Worm (Caenorhabditis elegans): Measurements from ENCODE around the gene asp-8.

- TF ChIP-seq unc-39 (tag; optimal IDR thresholded peaks at IDR 0.05) (no peak), mep-1 (tag; optimal IDR thresholded peaks at IDR 0.05) (no peak), elt-1 (tag; optimal IDR thresholded peaks at IDR 0.05; ENCODE audit: borderline replicate concordance, insufficient read depth) (no peak), mls-2 (tag; optimal IDR thresholded peaks at IDR 0.05) (no peak), nhr-28 (tag; optimal IDR thresholded peaks at IDR 0.05) (no peak), lsy-2 (tag; optimal IDR thresholded peaks at IDR 0.05) (no peak), nhr-237 (tag; optimal IDR thresholded peaks at IDR 0.05) (no peak), ztf-11 (tag; optimal IDR thresholded peaks at IDR 0.05) (no peak), snpc-4 (tag; optimal IDR thresholded peaks at IDR 0.05) (no peak), unc-62 (GFP tag; optimal IDR thresholded peaks at IDR 0.05) (no peak), tbx-8 (GFP tag; optimal IDR thresholded peaks at IDR 0.05) (no peak)
Observed at ce11 chrV:2987407-2987806, 36.9 kb upstream of the asp-8 start, which contains the start of gene srh-85.

Data from whole organism, mixed stage, embryonic.